Worm (Caenorhabditis elegans) whole organism, L3 larva: Measurements from ENCODE around the gene bre-5.

Experiments used
- ZK546.5 ChIP-seq: sonication (generic microtip); optimal IDR thresholded peaks from 2 replicates; lab custom pipeline; 2017; ENCODE audit warnings: missing biosample characterization, missing genetic modification characterization
- aly-2 ChIP-seq: fragments of 150-350 bp; optimal IDR thresholded peaks from 2 replicates; lab custom pipeline; 2014; ENCODE audit warnings: missing biosample characterization, missing genetic modification characterization
- ceh-16 ChIP-seq: sonication (generic microtip); optimal IDR thresholded peaks from 2 replicates; lab custom pipeline; 2017; ENCODE audit warnings: missing biosample characterization, missing genetic modification characterization
- ceh-28 ChIP-seq: fragments of 150-350 bp; optimal IDR thresholded peaks from 2 replicates; lab custom pipeline; 2014; ENCODE audit warnings: missing biosample characterization, missing genetic modification reagents, missing genetic modification characterization
- ceh-82 ChIP-seq: fragments of 150-350 bp; optimal IDR thresholded peaks from 2 replicates; lab custom pipeline; 2014; ENCODE audit warnings: missing biosample characterization, missing genetic modification characterization
- elt-1 ChIP-seq: fragments of 150-350 bp; optimal IDR thresholded peaks from 2 replicates; lab custom pipeline; 2014; ENCODE audit warnings: missing biosample characterization, missing genetic modification characterization
- elt-2 ChIP-seq: sonication (generic microtip); optimal IDR thresholded peaks from 2 replicates; lab custom pipeline; 2016; ENCODE audit warnings: missing genetic modification reagents, mild to moderate bottlenecking, missing genetic modification characterization, missing compliant biosample characterization
- elt-3 ChIP-seq, 3 experiments: fragments of 150-350 bp in 1 of 3; sonication (generic microtip) in 2 of 3; optimal IDR thresholded peaks; 2 replicates in 2 of 3; 4 replicates in 1 of 3; lab custom pipeline; 2014 to 2017; ENCODE audit warnings: missing biosample characterization in 3 of 3, missing genetic modification characterization in 3 of 3
- fkh-2 ChIP-seq: fragments of 150-350 bp; optimal IDR thresholded peaks from 2 replicates; lab custom pipeline; 2014; ENCODE audit warnings: missing biosample characterization, missing genetic modification reagents, missing genetic modification characterization
- jun-1 ChIP-seq: fragments of 150-350 bp; optimal IDR thresholded peaks from 2 replicates; lab custom pipeline; 2014; ENCODE audit warnings: missing biosample characterization, missing genetic modification reagents, missing genetic modification characterization
- lin-15B ChIP-seq: fragments of 150-350 bp; optimal IDR thresholded peaks from 2 replicates; lab custom pipeline; 2014; ENCODE audit warnings: missing biosample characterization, missing genetic modification characterization
- lin-39 ChIP-seq: fragments of 150-350 bp; optimal IDR thresholded peaks from 2 replicates; lab custom pipeline; 2018; ENCODE audit warnings: missing biosample characterization, missing genetic modification reagents, missing genetic modification characterization
- lsy-12 ChIP-seq: sonication (generic microtip); optimal IDR thresholded peaks from 2 replicates; lab custom pipeline; 2016; ENCODE audit warnings: mild to moderate bottlenecking, missing genetic modification characterization, missing compliant biosample characterization
- nhr-12 ChIP-seq: fragments of 150-350 bp; optimal IDR thresholded peaks from 2 replicates; lab custom pipeline; 2014; ENCODE audit warnings: missing biosample characterization, missing genetic modification characterization
- nhr-23 ChIP-seq: fragments of 150-350 bp; optimal IDR thresholded peaks from 2 replicates; lab custom pipeline; 2014; ENCODE audit warnings: missing biosample characterization, missing genetic modification reagents, missing genetic modification characterization
- nhr-237 ChIP-seq: fragments of 150-350 bp; optimal IDR thresholded peaks from 2 replicates; lab custom pipeline; 2014; ENCODE audit warnings: missing biosample characterization, missing genetic modification characterization
- nhr-25 ChIP-seq: sonication (generic microtip); optimal IDR thresholded peaks from 2 replicates; lab custom pipeline; 2017; ENCODE audit warnings: missing biosample characterization, missing genetic modification characterization
- nhr-43 ChIP-seq: sonication (generic microtip); optimal IDR thresholded peaks from 2 replicates; lab custom pipeline; 2016; ENCODE audit warnings: mild to moderate bottlenecking, missing genetic modification characterization, missing compliant biosample characterization; ENCODE audit not compliant: poor library complexity, severe bottlenecking
- nhr-67 ChIP-seq: fragments of 150-350 bp; optimal IDR thresholded peaks from 2 replicates; lab custom pipeline; 2014; ENCODE audit warnings: missing biosample characterization, missing genetic modification characterization
- nhr-76 ChIP-seq: fragments of 150-350 bp; sonication (generic microtip); optimal IDR thresholded peaks from 5 replicates; lab custom pipeline; 2014; ENCODE audit warnings: missing biosample characterization, missing genetic modification characterization
- nhr-77 ChIP-seq: fragments of 150-350 bp; optimal IDR thresholded peaks from 2 replicates; lab custom pipeline; 2014; ENCODE audit warnings: missing biosample characterization, missing genetic modification characterization
- pha-4 ChIP-seq: fragments of 150-350 bp; optimal IDR thresholded peaks from 2 replicates; lab custom pipeline; 2014; ENCODE audit warnings: missing biosample characterization, missing genetic modification reagents, missing genetic modification characterization
- pqm-1 ChIP-seq: fragments of 150-350 bp; optimal IDR thresholded peaks from 2 replicates; lab custom pipeline; 2017; ENCODE audit warnings: missing biosample characterization, missing genetic modification characterization, inconsistent platforms
- sea-2 ChIP-seq: fragments of 150-350 bp; sonication (generic microtip); optimal IDR thresholded peaks from 4 replicates; lab custom pipeline; 2014; ENCODE audit warnings: missing biosample characterization, missing genetic modification reagents, missing genetic modification characterization
- snpc-4 ChIP-seq: fragments of 150-350 bp; optimal IDR thresholded peaks from 2 replicates; lab custom pipeline; 2014; ENCODE audit warnings: missing biosample characterization, missing genetic modification characterization
- zag-1 ChIP-seq: fragments of 150-350 bp; optimal IDR thresholded peaks from 2 replicates; lab custom pipeline; 2014; ENCODE audit warnings: missing biosample characterization, missing genetic modification characterization
- ztf-11 ChIP-seq: fragments of 150-350 bp; optimal IDR thresholded peaks from 2 replicates; lab custom pipeline; 2014; ENCODE audit warnings: missing biosample characterization, missing genetic modification characterization

The bre-5 gene

ce11 chrIV:12052461-12052860 is 1.4 kb upstream of the bre-5 start:
- TF ChIP-seq jun-1 (tag; lab: Kevin White, UChicago): no peak
- no peak for TF ChIP-seq aly-2 (tag; lab: Kevin White, UChicago)
- no peak for TF ChIP-seq zag-1
- TF ChIP-seq, all 47 proteins: peak for 0

ce11 chrIV:12047552-12048347 is 3.3 kb downstream of the bre-5 start, which contains the start of gene T12G3.4:
Gene T12G3.4 (plus strand): TSS chrIV:12048256.
- no peak for TF ChIP-seq nhr-237 (tag; lab: Kevin White, UChicago)
- TF ChIP-seq zag-1: no peak
- TF ChIP-seq pha-4 (tag; lab: Kevin White, UChicago): peak; percentile 90
- TF ChIP-seq sea-2 (GFP tag; lab: Kevin White, UChicago): no peak
- no peak for TF ChIP-seq nhr-67 (tag; lab: Kevin White, UChicago)

ce11 chrIV:12046524-12047203 is 4.4 kb downstream of the bre-5 start, which contains the start of gene T12G3.2:
Gene T12G3.2 (minus strand): TSS chrIV:12046967.
- TF ChIP-seq lin-39 (tag; lab: Kevin White, UChicago) (no peak), pqm-1 (tag; lab: Kevin White, UChicago) (peak; percentile 52), nhr-25 (tag; lab: Kevin White, UChicago) (peak; percentile 1), zag-1 (no peak), nhr-23 (peak; percentile 13), ztf-11 (tag; lab: Kevin White, UChicago) (no peak), ZK546.5 (tag; lab: Kevin White, UChicago) (no peak), ceh-82 (no peak), elt-3 (tag; optimal IDR thresholded peaks at IDR 0.05; lab: Kevin White, UChicago) (peak in 1 of 3 experiments; percentile 59), sea-2 (GFP tag; lab: Kevin White, UChicago) (no peak), elt-2 (tag; lab: Kevin White, UChicago) (peak; percentile 82), nhr-12 (tag; lab: Kevin White, UChicago) (no peak), nhr-43 (tag; lab: Kevin White, UChicago) (peak; percentile 16), ceh-16 (tag; lab: Kevin White, UChicago) (no peak), jun-1 (tag; lab: Kevin White, UChicago) (peak; percentile 10), nhr-67 (tag; lab: Kevin White, UChicago) (no peak), nhr-76 (no peak), lsy-12 (tag; lab: Kevin White, UChicago) (peak; percentile 1), pha-4 (tag; lab: Kevin White, UChicago) (peak; percentile 28), ceh-28 (tag; lab: Kevin White, UChicago) (peak; percentile 7), nhr-237 (tag; lab: Kevin White, UChicago) (no peak)
- TF ChIP-seq, all 47 proteins: peak for 10

- TF ChIP-seq nhr-43 (tag; lab: Kevin White, UChicago) (peak; percentile 62), elt-2 (tag; lab: Kevin White, UChicago) (peak; percentile 19), pqm-1 (tag; lab: Kevin White, UChicago) (peak; percentile 16), nhr-23 (peak; percentile 60), nhr-25 (tag; lab: Kevin White, UChicago) (no peak), elt-1 (tag; lab: Kevin White, UChicago) (peak; percentile 8), sea-2 (GFP tag; lab: Kevin White, UChicago) (no peak), lin-15B (no peak)
These were observed 5.9 kb downstream of the bre-5 start for ce11 chrIV:12044844-12045738.

- TF ChIP-seq pha-4 (tag; lab: Kevin White, UChicago): no peak
- TF ChIP-seq snpc-4: no peak
- TF ChIP-seq elt-2 (tag; lab: Kevin White, UChicago): peak; percentile 39
- no peak for TF ChIP-seq fkh-2 (tag; lab: Kevin White, UChicago)
- no peak for TF ChIP-seq nhr-76
- TF ChIP-seq pqm-1 (tag; lab: Kevin White, UChicago): peak; percentile 4
- TF ChIP-seq sea-2 (GFP tag; lab: Kevin White, UChicago): no peak
- TF ChIP-seq nhr-77: no peak
These were observed 8.0 kb downstream of the bre-5 start for ce11 chrIV:12043054-12043453.
